Fruit fly (Drosophila melanogaster): Measurements from ENCODE around the gene CHKov1.

DNA sequence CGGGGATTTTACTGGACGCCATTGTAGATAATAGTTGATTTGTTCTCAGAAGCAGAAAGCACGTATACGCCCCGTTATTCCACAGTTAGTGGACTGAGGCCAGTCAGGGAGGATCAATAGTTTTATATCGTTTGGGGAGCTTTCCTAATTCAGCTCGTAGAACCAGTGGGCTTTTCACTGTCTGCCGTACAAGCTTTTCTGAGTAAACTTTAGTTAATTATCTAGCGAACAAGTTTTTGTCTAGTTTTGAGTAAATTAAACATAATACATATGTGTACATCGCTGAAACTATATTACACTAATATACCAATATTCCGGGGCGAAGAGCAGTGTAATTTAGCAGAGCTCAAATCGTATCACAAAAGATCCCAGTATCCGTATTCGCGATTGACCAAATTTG is 6.5 kb downstream of the CHKov1 start, which contains the start of gene CG10562:
- TF ChIP-seq CG8478 (optimal IDR thresholded peaks at IDR 0.05) (no peak), CTCF (optimal IDR thresholded peaks at IDR 0.05) (no peak)
